Fruit fly (Drosophila melanogaster): ENCODE measurements around the gene CG12535.
A peak's percentile ranks its signal among the peaks of the same experiment; 100 is the strongest.

Gene CG12535

DNA sequence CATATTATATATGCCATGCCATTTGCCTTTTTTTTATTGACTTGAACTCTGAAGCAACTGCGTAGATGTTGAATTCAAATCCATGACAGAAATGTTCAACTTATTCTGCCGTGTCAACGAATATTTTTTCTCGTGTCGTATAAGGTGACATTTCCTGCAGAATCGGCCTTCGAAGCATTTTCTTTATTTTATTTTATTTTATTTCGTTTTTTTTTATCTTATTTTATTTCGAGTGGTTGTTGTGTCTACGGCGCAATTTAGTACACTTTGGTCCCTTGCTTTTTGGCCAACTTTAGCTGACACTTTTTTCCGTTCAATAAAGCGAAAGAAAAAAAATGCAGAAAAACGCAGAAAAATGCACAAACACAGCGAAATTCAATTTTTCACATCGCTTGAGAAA is 87.1 kb downstream of the CG12535 start:
- no peak for TF ChIP-seq chinmo (GFP tag; IDR thresholded peaks at IDR 0.05; ENCODE audit: partially characterized antibody)
- peak; percentile 30 for TF ChIP-seq sens (GFP tag)

DNA sequence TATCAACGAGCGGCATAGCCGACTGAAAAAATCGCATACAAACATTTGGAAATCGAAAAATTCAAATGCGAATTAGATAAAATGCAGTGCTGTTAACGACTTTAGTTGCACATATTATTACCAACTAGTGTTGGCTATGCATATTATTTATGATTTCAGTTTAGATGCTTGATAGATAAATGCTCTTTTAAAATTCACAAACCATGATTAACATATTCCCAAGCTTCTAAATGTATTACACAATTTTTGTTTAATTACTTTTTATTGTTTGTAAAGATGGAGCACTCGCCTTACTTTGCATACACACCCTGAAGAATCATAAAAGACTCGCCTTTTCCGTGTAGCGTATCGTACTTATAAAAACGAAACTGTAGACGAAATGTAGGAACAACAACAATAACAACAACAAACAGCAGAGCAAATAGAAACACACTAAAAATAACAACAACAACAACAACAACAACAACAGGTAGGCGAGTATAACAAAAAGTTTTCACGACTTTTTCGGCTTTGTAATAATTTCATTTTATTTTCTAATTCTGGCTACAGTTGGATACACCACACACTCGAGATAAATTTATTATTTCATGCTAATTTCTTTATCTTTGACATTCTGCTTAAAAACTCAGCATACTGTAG is 88.2 kb downstream of the CG12535 start:
- TF ChIP-seq Sry-δ (GFP tag; optimal IDR thresholded peaks at IDR 0.05): peak; percentile 19
- TF ChIP-seq CTCF (GFP tag; optimal IDR thresholded peaks at IDR 0.05): no peak
- TF ChIP-seq eyg (GFP tag; optimal IDR thresholded peaks at IDR 0.05): peak; percentile 45
- no peak for TF ChIP-seq bbx (GFP tag; IDR thresholded peaks at IDR 0.05; ENCODE audit: partially characterized antibody)
- TF ChIP-seq dmrt99B (tag; optimal IDR thresholded peaks at IDR 0.05): peak; percentile 78
- 0 out of 2 replicates have a peak, but pooled peaks have one; percentile 13 for TF ChIP-seq esg (GFP tag; conservative IDR thresholded peaks at IDR 0.05)
- TF ChIP-seq Pdp1 (GFP tag; optimal IDR thresholded peaks at IDR 0.05): peak; percentile 43 to 70
- TF ChIP-seq pum (GFP tag; optimal IDR thresholded peaks at IDR 0.05): peak; percentile 40
- no peak for TF ChIP-seq CG33213 (GFP tag; optimal IDR thresholded peaks at IDR 0.05)
- TF ChIP-seq CG1832 (GFP tag; optimal IDR thresholded peaks at IDR 0.05): no peak
- peak; percentile 51 for TF ChIP-seq CG10979 (tag; optimal IDR thresholded peaks at IDR 0.05)
- peak; percentile 50 for TF ChIP-seq jumu (GFP tag; optimal IDR thresholded peaks at IDR 0.05)
- TF ChIP-seq dmrt11E (tag; optimal IDR thresholded peaks at IDR 0.05): peak; percentile 37
- peak; percentile 63 for TF ChIP-seq Dek (tag; optimal IDR thresholded peaks at IDR 0.05)
- TF ChIP-seq schlank (tag; optimal IDR thresholded peaks at IDR 0.05): peak; percentile 50
- peak; percentile 21; the same call in 1 of the 2 replicates for TF ChIP-seq CG14441 (GFP tag; IDR thresholded peaks at IDR 0.05)
- peak; percentile 39 for TF ChIP-seq CG15601 (tag; optimal IDR thresholded peaks at IDR 0.05)
- no peak for TF ChIP-seq p53 (GFP tag; optimal IDR thresholded peaks at IDR 0.05)
- peak; percentile 73; the same call in 2 of the 3 replicates for TF ChIP-seq dysf (GFP tag; IDR thresholded peaks at IDR 0.05)
- no peak for TF ChIP-seq pan (optimal IDR thresholded peaks at IDR 0.05)
- TF ChIP-seq pan (GFP tag; optimal IDR thresholded peaks at IDR 0.05 in 1 of 2, IDR thresholded peaks at IDR 0.05 in 1 of 2): peak in 1 of 2 experiments; percentile 28
- TF ChIP-seq so (GFP tag; IDR thresholded peaks at IDR 0.05): no peak
- no peak for TF ChIP-seq CG16779 (GFP tag; IDR thresholded peaks at IDR 0.05)
- TF ChIP-seq btn (GFP tag; optimal IDR thresholded peaks at IDR 0.05): no peak
- no peak for TF ChIP-seq fru (optimal IDR thresholded peaks at IDR 0.05)
- peak; percentile 15 for TF ChIP-seq ERR (GFP tag; optimal IDR thresholded peaks at IDR 0.05)
- TF ChIP-seq CG31441 (GFP tag; IDR thresholded peaks at IDR 0.05): peak; percentile 54; the same call in 1 of the 2 replicates
- peak; percentile 71 for TF ChIP-seq fu2 (GFP tag; optimal IDR thresholded peaks at IDR 0.05)
- peak; percentile 77 for TF ChIP-seq CG30403 (GFP tag; optimal IDR thresholded peaks at IDR 0.05)
- TF ChIP-seq eve (GFP tag; optimal IDR thresholded peaks at IDR 0.05): peak in 1 of 2 experiments; percentile 50
- 0 out of 2 replicates have a peak, but pooled peaks have one; percentile 16 for TF ChIP-seq gsb (GFP tag; IDR thresholded peaks at IDR 0.05)
- peak; percentile 35; the same call in 1 of the 3 replicates for TF ChIP-seq Aef1 (GFP tag; IDR thresholded peaks at IDR 0.05)
- TF ChIP-seq CG8089 (GFP tag; optimal IDR thresholded peaks at IDR 0.05): no peak
- TF ChIP-seq CG11504 (tag; optimal IDR thresholded peaks at IDR 0.05): peak; percentile 81
- TF ChIP-seq tna (GFP tag; IDR thresholded peaks at IDR 0.05; ENCODE audit: partially characterized antibody): no peak
- no peak for TF ChIP-seq hbn (GFP tag; IDR thresholded peaks at IDR 0.05; ENCODE audit: partially characterized antibody)
- TF ChIP-seq CG3995 (GFP tag; optimal IDR thresholded peaks at IDR 0.05): peak; percentile 30
- TF ChIP-seq CG43689 (GFP tag; IDR thresholded peaks at IDR 0.05): no peak
- no peak for TF ChIP-seq Hey (tag; optimal IDR thresholded peaks at IDR 0.05)
- no peak for TF ChIP-seq CG5953 (GFP tag; IDR thresholded peaks at IDR 0.05)
- TF ChIP-seq Dfd (GFP tag; optimal IDR thresholded peaks at IDR 0.05): no peak
- no peak for TF ChIP-seq CG14860 (GFP tag; IDR thresholded peaks at IDR 0.05; ENCODE audit: partially characterized antibody)
- TF ChIP-seq HmgD (GFP tag; optimal IDR thresholded peaks at IDR 0.05): no peak
- TF ChIP-seq ro (GFP tag; IDR thresholded peaks at IDR 0.05): no peak
- no peak for TF ChIP-seq Poxn (GFP tag; IDR thresholded peaks at IDR 0.05)
- TF ChIP-seq CG3407 (GFP tag; optimal IDR thresholded peaks at IDR 0.05): peak; percentile 26
- peak; percentile 44 for TF ChIP-seq pnt (GFP tag; optimal IDR thresholded peaks at IDR 0.05)
- TF ChIP-seq CG32772 (GFP tag; IDR thresholded peaks at IDR 0.05): no peak
